Worm (Caenorhabditis elegans) whole organism, mixed stage, embryonic: ENCODE measurements around the gene mak-2.
"Not testable (repeated sequence)": the region's sequence is repeated elsewhere in the genome, so short reads cannot be mapped to it uniquely, and the experiment has no call there.

ENCODE experiments used
- M03D4.4 ChIP-seq: sonication (generic microtip); optimal IDR thresholded peaks from 2 replicates; lab custom pipeline; 2017; ENCODE audit warnings: mild to moderate bottlenecking, missing genetic modification characterization, missing compliant biosample characterization
- ceh-39 ChIP-seq: fragments of 150-350 bp; optimal IDR thresholded peaks from 2 replicates; lab custom pipeline; 2014; ENCODE audit warnings: missing biosample characterization, missing genetic modification characterization
- ceh-43 ChIP-seq: fragments of 200-800 bp; sonication (Bioruptor generic); optimal IDR thresholded peaks from 2 replicates; lab custom pipeline; 2018; ENCODE audit warnings: mild to moderate bottlenecking, missing genetic modification characterization, moderate library complexity, missing compliant biosample characterization
- ceh-83 ChIP-seq: fragments of 200-800 bp; sonication (Bioruptor generic); optimal IDR thresholded peaks from 2 replicates; lab custom pipeline; 2018; ENCODE audit warnings: mild to moderate bottlenecking, missing genetic modification characterization, missing compliant biosample characterization
- ces-1 ChIP-seq: fragments of 150-350 bp; optimal IDR thresholded peaks from 2 replicates; lab custom pipeline; 2014; ENCODE audit warnings: missing biosample characterization, missing genetic modification reagents, missing genetic modification characterization
- drap-1 ChIP-seq: fragments of 200-800 bp; sonication (Bioruptor generic); optimal IDR thresholded peaks from 3 replicates; lab custom pipeline; 2018; ENCODE audit warnings: mild to moderate bottlenecking, missing genetic modification characterization, missing compliant biosample characterization
- elt-1 ChIP-seq: sonication (generic microtip); optimal IDR thresholded peaks from 2 replicates; lab custom pipeline; 2017; ENCODE audit warnings: missing genetic modification characterization, mild to moderate bottlenecking, missing compliant biosample characterization, antibody characterized with exemption, moderate library complexity, borderline replicate concordance; ENCODE audit not compliant: insufficient read depth
- elt-3 ChIP-seq: fragments of 150-350 bp; optimal IDR thresholded peaks from 2 replicates; lab custom pipeline; 2014; ENCODE audit warnings: missing biosample characterization, missing genetic modification characterization
- flh-1 ChIP-seq: fragments of 200-800 bp; sonication (Bioruptor generic); optimal IDR thresholded peaks from 2 replicates; lab custom pipeline; 2018; ENCODE audit warnings: mild to moderate bottlenecking, missing genetic modification characterization, moderate library complexity, missing compliant biosample characterization
- ham-2 ChIP-seq: fragments of 200-800 bp; sonication (Bioruptor generic); optimal IDR thresholded peaks from 2 replicates; lab custom pipeline; 2018; ENCODE audit warnings: mild to moderate bottlenecking, missing genetic modification characterization, missing compliant biosample characterization
- hlh-1 ChIP-seq: fragments of 150-350 bp; optimal IDR thresholded peaks from 2 replicates; lab custom pipeline; 2014; ENCODE audit warnings: missing biosample characterization, missing genetic modification reagents, missing genetic modification characterization
- lin-13 ChIP-seq: fragments of 150-350 bp; optimal IDR thresholded peaks from 2 replicates; lab custom pipeline; 2014; ENCODE audit warnings: missing biosample characterization, missing genetic modification characterization
- lsy-2 ChIP-seq: fragments of 150-350 bp; optimal IDR thresholded peaks from 2 replicates; lab custom pipeline; 2014; ENCODE audit warnings: missing biosample characterization, missing genetic modification characterization
- mab-5 ChIP-seq: fragments of 150-350 bp; optimal IDR thresholded peaks from 2 replicates; lab custom pipeline; 2014; ENCODE audit warnings: missing biosample characterization, missing genetic modification characterization
- mep-1 ChIP-seq: fragments of 150-350 bp; optimal IDR thresholded peaks from 2 replicates; lab custom pipeline; 2017; ENCODE audit warnings: missing biosample characterization, missing genetic modification reagents, missing genetic modification characterization, inconsistent platforms
- mls-2 ChIP-seq: sonication (generic microtip); optimal IDR thresholded peaks from 2 replicates; lab custom pipeline; 2016; ENCODE audit warnings: mild to moderate bottlenecking, missing genetic modification characterization, moderate library complexity, missing compliant biosample characterization
- nhr-2 ChIP-seq: fragments of 150-350 bp; optimal IDR thresholded peaks from 2 replicates; lab custom pipeline; 2014; ENCODE audit warnings: missing biosample characterization, missing genetic modification characterization
- nhr-237 ChIP-seq: fragments of 150-350 bp; optimal IDR thresholded peaks from 2 replicates; lab custom pipeline; 2014; ENCODE audit warnings: missing biosample characterization, missing genetic modification characterization
- nhr-76 ChIP-seq: sonication (generic microtip); optimal IDR thresholded peaks from 2 replicates; lab custom pipeline; 2017; ENCODE audit warnings: missing biosample characterization, missing genetic modification characterization
- pha-4 ChIP-seq: fragments of 150-350 bp; optimal IDR thresholded peaks from 2 replicates; lab custom pipeline; 2018; ENCODE audit warnings: missing biosample characterization, missing genetic modification reagents, missing genetic modification characterization
- sem-2 ChIP-seq: fragments of 200-800 bp; sonication (Bioruptor generic); optimal IDR thresholded peaks from 2 replicates; lab custom pipeline; 2018; ENCODE audit warnings: mild to moderate bottlenecking, missing genetic modification characterization, missing compliant biosample characterization
- snpc-4 ChIP-seq: fragments of 150-350 bp; optimal IDR thresholded peaks from 2 replicates; lab custom pipeline; 2014; ENCODE audit warnings: missing biosample characterization, missing genetic modification characterization
- sptf-1 ChIP-seq: sonication (generic microtip); optimal IDR thresholded peaks from 2 replicates; lab custom pipeline; 2017; ENCODE audit warnings: mild to moderate bottlenecking, missing genetic modification characterization, moderate library complexity, missing compliant biosample characterization
- tbx-8 ChIP-seq: fragments of 200-800 bp; sonication (Bioruptor generic); optimal IDR thresholded peaks from 2 replicates; lab custom pipeline; 2018; ENCODE audit warnings: mild to moderate bottlenecking, missing genetic modification characterization, moderate library complexity, missing compliant biosample characterization
- unc-120 ChIP-seq: sonication (generic microtip); optimal IDR thresholded peaks from 2 replicates; lab custom pipeline; 2017; ENCODE audit warnings: missing genetic modification characterization, missing compliant biosample characterization; ENCODE audit not compliant: poor library complexity, severe bottlenecking
- unc-39 ChIP-seq: fragments of 150-350 bp; optimal IDR thresholded peaks from 2 replicates; lab custom pipeline; 2014; ENCODE audit warnings: missing biosample characterization, missing genetic modification characterization
- unc-62 ChIP-seq: fragments of 150-350 bp; optimal IDR thresholded peaks from 2 replicates; lab custom pipeline; 2014; ENCODE audit warnings: missing biosample characterization, missing genetic modification reagents, missing genetic modification characterization
- zip-8 ChIP-seq: fragments of 150-350 bp; optimal IDR thresholded peaks from 2 replicates; lab custom pipeline; 2014; ENCODE audit warnings: missing biosample characterization, missing genetic modification characterization
- ztf-11 ChIP-seq: fragments of 150-350 bp; optimal IDR thresholded peaks from 2 replicates; lab custom pipeline; 2014; ENCODE audit warnings: missing biosample characterization, missing genetic modification characterization

Gene mak-2

ce11 chrIV:874677-875076 is 10.5 kb upstream of the mak-2 start, which contains the start of gene Y55F3BR.1:
TSS of gene Y55F3BR.1 (plus strand) at chrIV:874791.
- TF ChIP-seq hlh-1 (tag; lab: Kevin White, UChicago) (peak; percentile 41), mab-5 (tag; lab: Kevin White, UChicago) (no peak), lsy-2 (tag; lab: Kevin White, UChicago) (peak; percentile 9), ceh-39 (tag; lab: Kevin White, UChicago) (no peak), flh-1 (GFP tag; lab: Kevin White, UChicago) (no peak), pha-4 (tag; lab: Kevin White, UChicago) (peak; percentile 57), snpc-4 (tag; lab: Kevin White, UChicago) (no peak), ham-2 (GFP tag; lab: Kevin White, UChicago) (no peak), drap-1 (GFP tag; lab: Kevin White, UChicago) (no peak), mep-1 (tag; lab: Kevin White, UChicago) (peak; percentile 22)

- no peak for TF ChIP-seq ham-2 (GFP tag; lab: Kevin White, UChicago)
Observed at ce11 chrIV:878634-879033, 6.5 kb upstream of the mak-2 start.

ce11 chrIV:904963-905362 is 19.8 kb downstream of the mak-2 start, which contains the start of gene fbxc-12:
TSS of gene fbxc-12 (plus strand) at chrIV:905263.
- TF ChIP-seq snpc-4, mab-5, lsy-2 (tag; lab: Kevin White, UChicago): not testable (repeated sequence)

ce11 chrIV:914856-915255 is 29.7 kb downstream of the mak-2 start:
- TF ChIP-seq M03D4.4 (no peak), sptf-1 (no peak), mab-5 (tag; lab: Kevin White, UChicago) (no peak), ceh-83 (no peak), mls-2 (tag; lab: Kevin White, UChicago) (no peak), flh-1 (GFP tag; lab: Kevin White, UChicago) (no peak), ceh-43 (GFP tag; lab: Kevin White, UChicago) (no peak), unc-120 (tag; lab: Kevin White, UChicago) (no peak), tbx-8 (GFP tag; lab: Kevin White, UChicago) (no peak), lsy-2 (tag; lab: Kevin White, UChicago) (no peak), ceh-39 (tag; lab: Kevin White, UChicago) (no peak), ces-1 (no peak), nhr-237 (tag; lab: Kevin White, UChicago) (no peak), snpc-4 (tag; lab: Kevin White, UChicago) (no peak), ztf-11 (no peak), nhr-76 (tag; lab: Kevin White, UChicago) (no peak), ham-2 (GFP tag; lab: Kevin White, UChicago) (no peak), hlh-1 (tag; lab: Kevin White, UChicago) (no peak)

ce11 chrIV:917640-918039 is 32.5 kb downstream of the mak-2 start:
- no peak for TF ChIP-seq mab-5 (tag; lab: Kevin White, UChicago)
- TF ChIP-seq lin-13 (tag; lab: Kevin White, UChicago): no peak
- TF ChIP-seq nhr-2 (tag; lab: Kevin White, UChicago): no peak
- no peak for TF ChIP-seq elt-3 (tag; lab: Kevin White, UChicago)
- TF ChIP-seq unc-62 (GFP tag; lab: Kevin White, UChicago): no peak
- no peak for TF ChIP-seq zip-8
- TF ChIP-seq pha-4 (tag; lab: Kevin White, UChicago): no peak
- TF ChIP-seq ces-1: no peak
- TF ChIP-seq sptf-1: no peak
- TF ChIP-seq unc-39 (tag; lab: Kevin White, UChicago): no peak
- no peak for TF ChIP-seq ceh-83
- no peak for TF ChIP-seq hlh-1 (tag; lab: Kevin White, UChicago)
- no peak for TF ChIP-seq elt-1 (tag; lab: Kevin White, UChicago)
- TF ChIP-seq sem-2 (GFP tag; lab: Kevin White, UChicago): no peak
- TF ChIP-seq mls-2 (tag; lab: Kevin White, UChicago): no peak
- TF ChIP-seq lsy-2 (tag; lab: Kevin White, UChicago): no peak
- no peak for TF ChIP-seq ceh-43 (GFP tag; lab: Kevin White, UChicago)
